Fruit fly (Drosophila melanogaster): ENCODE data around the gene CG33116.

DNA sequence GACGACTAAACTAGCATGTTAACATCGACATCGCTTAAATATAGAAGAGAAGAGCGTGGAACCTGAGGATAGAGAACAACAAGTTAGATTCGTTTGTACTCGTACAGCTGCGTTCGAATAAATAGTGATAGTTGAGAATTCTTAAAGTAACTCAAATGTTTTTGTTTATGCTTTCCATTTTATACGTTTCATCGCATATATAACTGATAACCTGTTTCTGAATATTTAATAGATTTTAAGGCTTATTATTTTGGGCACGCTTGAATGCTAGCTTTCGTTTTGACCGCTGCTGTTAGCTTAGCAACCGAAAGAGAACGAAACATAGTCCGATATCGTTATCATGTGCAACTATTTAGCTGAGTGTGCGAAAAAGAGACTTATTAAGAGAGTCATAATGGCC is 5.0 kb upstream of the CG33116 start:
- TF ChIP-seq HHEX (GFP tag; optimal IDR thresholded peaks at IDR 0.05): peak; percentile 97
- TF ChIP-seq Trl (optimal IDR thresholded peaks at IDR 0.05): peak in 1 of 2 experiments; percentile 82
- peak; percentile 90 for TF ChIP-seq Trl (GFP tag; optimal IDR thresholded peaks at IDR 0.05)
- TF ChIP-seq danr (GFP tag; IDR thresholded peaks at IDR 0.05): peak; percentile 93
- TF ChIP-seq CG1602 (GFP tag; optimal IDR thresholded peaks at IDR 0.05): peak; percentile 85
- TF ChIP-seq sens-2 (GFP tag; IDR thresholded peaks at IDR 0.05): peak; percentile 78
- peak; percentile 65 for TF ChIP-seq gt (GFP tag; IDR thresholded peaks at IDR 0.05)
- TF ChIP-seq stwl (tag; optimal IDR thresholded peaks at IDR 0.05): no peak
- TF ChIP-seq disco-r (GFP tag; optimal IDR thresholded peaks at IDR 0.05): peak; percentile 94
- TF ChIP-seq lbe (GFP tag; optimal IDR thresholded peaks at IDR 0.05): peak; percentile 75
